Fruit fly (Drosophila melanogaster) whole organism, embryonic: ENCODE measurements around the gene RPA1.

Experiments used
- ATbp ChIP-seq: fragments of 200-800 bp; sonication (Bioruptor generic); optimal IDR thresholded peaks from 2 replicates; lab custom pipeline; 2017; ENCODE audit warnings: missing biosample characterization, mild to moderate bottlenecking, missing genetic modification characterization, missing genetic modification reagents
- Ada2b ChIP-seq: fragments of 200-800 bp; sonication (Bioruptor generic); IDR thresholded peaks from 2 replicates; pipeline ENCODE4 v1.3.6; 2022; ENCODE audit warnings: missing biosample characterization, missing genetic modification characterization
- Blimp-1 ChIP-seq: fragments of 200-800 bp; sonication (Bioruptor generic); optimal IDR thresholded peaks from 3 replicates; lab custom pipeline; 2018; ENCODE audit warnings: missing biosample characterization, missing genetic modification characterization, mild to moderate bottlenecking, moderate library complexity, missing genetic modification reagents
- CG10543 ChIP-seq: fragments of 200-800 bp; sonication (Bioruptor generic); optimal IDR thresholded peaks from 3 replicates; lab custom pipeline; 2017; ENCODE audit warnings: missing biosample characterization, mild to moderate bottlenecking, missing genetic modification characterization, moderate library complexity
- CG10979 ChIP-seq: fragments of 200-800 bp; sonication (Bioruptor generic); optimal IDR thresholded peaks from 2 replicates; lab custom pipeline; 2018; ENCODE audit warnings: missing biosample characterization, mild to moderate bottlenecking, missing genetic modification characterization, moderate library complexity
- CG11093 ChIP-seq: fragments of 200-800 bp; sonication (Bioruptor generic); IDR thresholded peaks from 3 replicates; pipeline ENCODE4 v1.3.6; 2022; ENCODE audit warnings: missing biosample characterization, missing genetic modification characterization
- CG11504 ChIP-seq: fragments of 200-800 bp; sonication (Bioruptor generic); optimal IDR thresholded peaks from 3 replicates; lab custom pipeline; 2019; ENCODE audit warnings: missing biosample characterization, mild to moderate bottlenecking, missing genetic modification characterization, moderate library complexity
- CG12071 ChIP-seq: fragments of 200-800 bp; sonication (Bioruptor generic); optimal IDR thresholded peaks from 3 replicates; lab custom pipeline; 2018; ENCODE audit warnings: missing biosample characterization, mild to moderate bottlenecking, missing genetic modification characterization
- CG12219 ChIP-seq: fragments of 200-800 bp; sonication (Bioruptor generic); optimal IDR thresholded peaks from 3 replicates; lab custom pipeline; 2018; ENCODE audit warnings: missing biosample characterization, mild to moderate bottlenecking, missing genetic modification characterization
- CG13775 ChIP-seq: fragments of 200-800 bp; sonication (Bioruptor generic); optimal IDR thresholded peaks from 3 replicates; lab custom pipeline; 2017; ENCODE audit warnings: missing biosample characterization, mild to moderate bottlenecking, missing genetic modification characterization
- CG14050 ChIP-seq: fragments of 200-800 bp; sonication (Bioruptor generic); IDR thresholded peaks from 3 replicates; pipeline ENCODE4 v1.3.6; 2022; ENCODE audit warnings: missing biosample characterization, missing genetic modification characterization
- CG1603 ChIP-seq: fragments of 200-800 bp; sonication (Bioruptor generic); optimal IDR thresholded peaks from 2 replicates; lab custom pipeline; 2019; ENCODE audit warnings: missing biosample characterization, mild to moderate bottlenecking, missing genetic modification characterization, moderate library complexity
- CG17359 ChIP-seq: fragments of 200-800 bp; sonication (Bioruptor generic); optimal IDR thresholded peaks from 3 replicates; lab custom pipeline; 2018; ENCODE audit warnings: missing biosample characterization, mild to moderate bottlenecking, missing genetic modification characterization, moderate library complexity
- CG18262 ChIP-seq: fragments of 200-800 bp; optimal IDR thresholded peaks from 3 replicates; lab custom pipeline; 2019; ENCODE audit warnings: missing biosample characterization, mild to moderate bottlenecking, missing genetic modification characterization, moderate library complexity
- CG1832 ChIP-seq: fragments of 200-800 bp; sonication (Bioruptor generic); optimal IDR thresholded peaks from 2 replicates; lab custom pipeline; 2017; ENCODE audit warnings: missing biosample characterization, mild to moderate bottlenecking, missing genetic modification characterization, inconsistent platforms
- CG2889 ChIP-seq: fragments of 200-800 bp; sonication (Bioruptor generic); IDR thresholded peaks from 3 replicates; pipeline ENCODE4 v1.3.6; 2022; ENCODE audit warnings: missing biosample characterization, missing genetic modification characterization
- CG4617 ChIP-seq: fragments of 200-800 bp; sonication (Bioruptor generic); optimal IDR thresholded peaks from 3 replicates; lab custom pipeline; 2016; ENCODE audit warnings: missing biosample characterization, missing genetic modification characterization, borderline replicate concordance
- CG8290 ChIP-seq, 3 experiments: fragments of 200-800 bp; sonication (Bioruptor generic); optimal IDR thresholded peaks; 2 replicates each; lab custom pipeline; 2016 to 2019; ENCODE audit warnings: missing biosample characterization in 3 of 3, missing genetic modification characterization in 3 of 3, mild to moderate bottlenecking in 2 of 3, moderate library complexity in 1 of 3
- CG8388 ChIP-seq: fragments of 200-800 bp; sonication (Bioruptor generic); optimal IDR thresholded peaks from 2 replicates; lab custom pipeline; 2019; ENCODE audit warnings: missing biosample characterization, mild to moderate bottlenecking, missing genetic modification characterization, moderate library complexity
- D ChIP-seq, 2 experiments: fragments of 200-800 bp in 1 of 2; fragments of >200 bp in 1 of 2; sonication (Bioruptor generic) in 1 of 2; optimal IDR thresholded peaks; 2 replicates in 1 of 2; 3 replicates in 1 of 2; lab custom pipeline; 2017; ENCODE audit warnings: mild to moderate bottlenecking in 1 of 2, missing biosample characterization in 1 of 2, missing genetic modification characterization in 1 of 2, missing genetic modification reagents in 1 of 2
- D19A ChIP-seq: fragments of 200-800 bp; optimal IDR thresholded peaks from 3 replicates; lab custom pipeline; 2019; ENCODE audit warnings: missing biosample characterization, mild to moderate bottlenecking, missing genetic modification characterization, moderate library complexity
- D19B ChIP-seq: fragments of 200-800 bp; sonication (Bioruptor generic); optimal IDR thresholded peaks from 2 replicates; lab custom pipeline; 2017; ENCODE audit warnings: missing biosample characterization, mild to moderate bottlenecking, missing genetic modification characterization
- Ets65A ChIP-seq: fragments of 200-800 bp; sonication (Bioruptor generic); peaks from one replicate; lab custom pipeline; 2016; ENCODE audit warnings: missing biosample characterization, missing genetic modification characterization
- Fer2 ChIP-seq: fragments of 200-800 bp; sonication (Bioruptor generic); optimal IDR thresholded peaks from 2 replicates; lab custom pipeline; 2018; ENCODE audit warnings: missing biosample characterization, mild to moderate bottlenecking, missing genetic modification characterization, moderate library complexity
- H2.0 ChIP-seq: fragments of 200-800 bp; sonication (Bioruptor generic); IDR thresholded peaks from 2 replicates; pipeline ENCODE4 v1.3.6; 2022; ENCODE audit warnings: missing biosample characterization, missing genetic modification characterization
- Hr3 ChIP-seq: fragments of 200-800 bp; sonication (Bioruptor generic); optimal IDR thresholded peaks from 3 replicates; lab custom pipeline; 2016; ENCODE audit warnings: missing biosample characterization, missing genetic modification characterization
- Hsf ChIP-seq: fragments of 200-800 bp; sonication (Bioruptor generic); optimal IDR thresholded peaks from 3 replicates; lab custom pipeline; 2016; ENCODE audit warnings: missing biosample characterization, missing genetic modification characterization
- NFAT ChIP-seq: fragments of 200-800 bp; sonication (Bioruptor generic); IDR thresholded peaks from 2 replicates; pipeline ENCODE4 v1.3.6; 2022; ENCODE audit warnings: missing biosample characterization, missing genetic modification characterization
- Nf-YB ChIP-seq: fragments of 200-800 bp; sonication (Bioruptor generic); optimal IDR thresholded peaks from 3 replicates; lab custom pipeline; 2019; ENCODE audit warnings: missing biosample characterization, mild to moderate bottlenecking, missing genetic modification characterization, moderate library complexity
- Oaz ChIP-seq: fragments of 200-800 bp; sonication (Bioruptor generic); IDR thresholded peaks from 2 replicates; pipeline ENCODE4 v1.3.6; 2022; ENCODE audit warnings: missing biosample characterization, missing genetic modification characterization
- Oli ChIP-seq: fragments of 200-800 bp; sonication (Bioruptor generic); optimal IDR thresholded peaks from 2 replicates; lab custom pipeline; 2018; ENCODE audit warnings: missing biosample characterization, mild to moderate bottlenecking, missing genetic modification characterization, moderate library complexity
- PHDP ChIP-seq: fragments of 200-800 bp; sonication (Bioruptor generic); optimal IDR thresholded peaks from 3 replicates; lab custom pipeline; 2018; ENCODE audit warnings: missing biosample characterization, mild to moderate bottlenecking, missing genetic modification characterization, moderate library complexity
- Trl ChIP-seq, 3 experiments: fragments of >200 bp in 2 of 3; fragments of 200-800 bp in 1 of 3; sonication (Bioruptor generic) in 1 of 3; optimal IDR thresholded peaks; 2 replicates in 1 of 3; 3 replicates in 2 of 3; lab custom pipeline; 2016 to 2017; ENCODE audit warnings: missing biosample characterization in 1 of 3, missing genetic modification characterization in 1 of 3
- Xbp1 ChIP-seq: fragments of 200-800 bp; sonication (Bioruptor generic); optimal IDR thresholded peaks from 3 replicates; lab custom pipeline; 2016; ENCODE audit warnings: missing biosample characterization, mild to moderate bottlenecking, missing genetic modification characterization
- az2 ChIP-seq: fragments of 200-800 bp; sonication (Bioruptor generic); optimal IDR thresholded peaks from 3 replicates; lab custom pipeline; 2016; ENCODE audit warnings: missing biosample characterization, missing genetic modification characterization
- bowl ChIP-seq: fragments of 200-800 bp; sonication (Bioruptor generic); IDR thresholded peaks from 2 replicates; pipeline ENCODE4 v1.3.6; 2022; ENCODE audit warnings: missing biosample characterization, missing genetic modification characterization
- chif ChIP-seq, 2 experiments: fragments of 200-800 bp; sonication (Bioruptor generic); optimal IDR thresholded peaks; 3 replicates each; lab custom pipeline; 2016; ENCODE audit warnings: missing biosample characterization in 2 of 2, missing genetic modification characterization in 2 of 2
- dmrt11E ChIP-seq: fragments of 200-800 bp; sonication (Bioruptor generic); optimal IDR thresholded peaks from 3 replicates; lab custom pipeline; 2018; ENCODE audit warnings: missing biosample characterization, mild to moderate bottlenecking, missing genetic modification characterization, moderate library complexity
- dpn ChIP-seq, 2 experiments: fragments of 200-800 bp; sonication (Bioruptor generic); optimal IDR thresholded peaks; 3 replicates each; lab custom pipeline; 2016; ENCODE audit warnings: missing biosample characterization in 2 of 2, missing genetic modification characterization in 2 of 2
- fd96Cb ChIP-seq: fragments of 200-800 bp; sonication (Bioruptor generic); optimal IDR thresholded peaks from 2 replicates; lab custom pipeline; 2018; ENCODE audit warnings: missing biosample characterization, mild to moderate bottlenecking, missing genetic modification characterization, moderate library complexity
- fu2 ChIP-seq: fragments of 200-800 bp; sonication (Bioruptor generic); optimal IDR thresholded peaks from 2 replicates; lab custom pipeline; 2016; ENCODE audit warnings: missing biosample characterization, missing genetic modification characterization
- gem ChIP-seq: fragments of 200-800 bp; sonication (Bioruptor generic); optimal IDR thresholded peaks from 2 replicates; lab custom pipeline; 2019; ENCODE audit warnings: missing biosample characterization, mild to moderate bottlenecking, missing genetic modification characterization, moderate library complexity
- hkb ChIP-seq, 2 experiments: fragments of 200-800 bp in 1 of 2; fragments of >200 bp in 1 of 2; sonication (Bioruptor generic) in 1 of 2; IDR thresholded peaks in 1 of 2; optimal IDR thresholded peaks in 1 of 2; 2 replicates each; pipeline versions ENCODE4 v1.3.6 to Lab custom; 2017 to 2022; ENCODE audit warnings: missing biosample characterization in 1 of 2, missing genetic modification characterization in 1 of 2
- org-1 ChIP-seq: fragments of 200-800 bp; sonication (Bioruptor generic); optimal IDR thresholded peaks from 2 replicates; lab custom pipeline; 2017; ENCODE audit warnings: missing biosample characterization, missing genetic modification characterization
- prd ChIP-seq, 3 experiments: fragments of >200 bp in 2 of 3; fragments of 200-800 bp in 1 of 3; sonication (Bioruptor generic) in 1 of 3; optimal IDR thresholded peaks in 2 of 3; IDR thresholded peaks in 1 of 3; 2 replicates in 2 of 3; 3 replicates in 1 of 3; pipeline versions ENCODE4 v1.3.6 to Lab custom; 2017 to 2022; ENCODE audit warnings: missing biosample characterization in 1 of 3, missing genetic modification characterization in 1 of 3
- vvl ChIP-seq: fragments of 200-800 bp; sonication (Bioruptor generic); IDR thresholded peaks from 2 replicates; pipeline ENCODE4 v1.3.6; 2022; ENCODE audit warnings: missing biosample characterization, missing genetic modification characterization
- wek ChIP-seq: fragments of 200-800 bp; sonication (Bioruptor generic); optimal IDR thresholded peaks from 3 replicates; lab custom pipeline; 2018; ENCODE audit warnings: missing biosample characterization, mild to moderate bottlenecking, missing genetic modification characterization, moderate library complexity

RPA1 gene

DNA sequence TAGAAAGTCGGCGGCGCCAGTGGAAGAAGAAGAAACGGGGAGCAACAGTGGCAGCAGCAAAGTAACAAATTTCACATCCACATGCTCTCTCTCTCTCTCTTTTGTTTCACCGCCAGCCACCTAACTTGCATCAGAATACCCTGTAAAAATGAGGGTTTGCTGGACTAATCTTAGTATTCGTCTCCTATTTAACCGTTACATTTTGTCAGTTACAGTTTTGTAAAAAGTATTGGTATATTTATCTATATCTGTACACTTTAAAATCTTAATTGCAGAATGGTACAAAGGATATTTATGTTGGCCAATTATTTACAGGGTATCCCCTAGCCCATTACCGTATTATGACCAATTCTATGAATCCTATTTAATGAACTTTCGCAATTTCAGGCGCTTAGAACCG is 30.4 kb downstream of the RPA1 start:
- TF ChIP-seq fd96Cb (tag; lab: Kevin White, UChicago) = peak; percentile 16
- peak; percentile 12 for TF ChIP-seq D19A (tag; lab: Kevin White, UChicago)
- no peak for TF ChIP-seq D (optimal IDR thresholded peaks at IDR 0.05; lab: Kevin White, UChicago)
- peak; percentile 28 for TF ChIP-seq D (GFP tag; optimal IDR thresholded peaks at IDR 0.05; lab: Kevin White, UChicago)
- TF ChIP-seq CG1603 = peak; percentile 59
- peak; percentile 86 for TF ChIP-seq D19B (GFP tag; lab: Kevin White, UChicago)
- TF ChIP-seq Oaz (GFP tag; lab: Robert Waterston, UW) = peak; percentile 42; the same call in 1 of the 2 replicates
- no peak for TF ChIP-seq fu2
- peak in 1 of 2 experiments; percentile 16 for TF ChIP-seq dpn (GFP tag; optimal IDR thresholded peaks at IDR 0.05; lab: Kevin White, UChicago)
- TF ChIP-seq az2 = peak; percentile 40
- peak in 1 of 2 experiments; percentile 23 for TF ChIP-seq Trl (optimal IDR thresholded peaks at IDR 0.05; lab: Kevin White, UChicago)
- no peak for TF ChIP-seq Trl (GFP tag; optimal IDR thresholded peaks at IDR 0.05; lab: Kevin White, UChicago)
- no peak for TF ChIP-seq CG11093 (GFP tag; lab: Robert Waterston, UW)
- TF ChIP-seq CG12071 = no peak
- peak; percentile 15 for TF ChIP-seq org-1
- TF ChIP-seq prd (optimal IDR thresholded peaks at IDR 0.05; lab: Kevin White, UChicago) = no peak
- peak; percentile 16; the same call in 1 of the 3 replicates for TF ChIP-seq prd (GFP tag; IDR thresholded peaks at IDR 0.05; lab: Robert Waterston, UW)
- TF ChIP-seq Ets65A = peak; percentile 55
- TF ChIP-seq CG10979 (tag; lab: Kevin White, UChicago) = peak; percentile 35
- no peak for TF ChIP-seq CG2889 (GFP tag; lab: Robert Waterston, UW)
- TF ChIP-seq H2.0 (GFP tag; lab: Robert Waterston, UW) = peak; percentile 26; the same call in 1 of the 2 replicates
- TF ChIP-seq CG4617 (GFP tag; lab: Kevin White, UChicago) = no peak
- TF ChIP-seq wek = no peak
- no peak for TF ChIP-seq Nf-YB (GFP tag; lab: Kevin White, UChicago)
- peak; percentile 14 for TF ChIP-seq ATbp
- peak; percentile 13 for TF ChIP-seq PHDP (tag; lab: Kevin White, UChicago)
- peak; percentile 61 for TF ChIP-seq gem (tag; lab: Kevin White, UChicago)
- no peak for TF ChIP-seq NFAT (GFP tag; lab: Robert Waterston, UW)
- peak; percentile 16 for TF ChIP-seq Oli (tag; lab: Kevin White, UChicago)
- TF ChIP-seq vvl (GFP tag; lab: Robert Waterston, UW) = 0 out of 2 replicates have a peak, but pooled peaks have one; percentile 13
- TF ChIP-seq Fer2 (tag; lab: Kevin White, UChicago) = no peak
- peak; percentile 29 for TF ChIP-seq CG18262 (tag; lab: Kevin White, UChicago)
- TF ChIP-seq CG8388 (GFP tag; lab: Kevin White, UChicago) = peak; percentile 53
- peak; percentile 31 for TF ChIP-seq CG13775
- TF ChIP-seq CG14050 (GFP tag; lab: Robert Waterston, UW) = peak; percentile 37; the same call in 1 of the 3 replicates
- TF ChIP-seq dmrt11E = peak; percentile 41
- peak; percentile 9 for TF ChIP-seq CG17359 (tag; lab: Kevin White, UChicago)
- peak; percentile 7 for TF ChIP-seq Hr3
- peak; percentile 12 for TF ChIP-seq CG12219 (GFP tag; lab: Kevin White, UChicago)
- TF ChIP-seq bowl (GFP tag; lab: Robert Waterston, UW) = no peak
- no peak for TF ChIP-seq CG8290 (GFP tag; optimal IDR thresholded peaks at IDR 0.05; lab: Kevin White, UChicago)
- peak in 1 of 2 experiments; percentile 11 for TF ChIP-seq CG8290 (tag; optimal IDR thresholded peaks at IDR 0.05; lab: Kevin White, UChicago)
- peak in 1 of 2 experiments; percentile 48 for TF ChIP-seq chif (GFP tag; optimal IDR thresholded peaks at IDR 0.05; lab: Kevin White, UChicago)
- no peak for TF ChIP-seq CG10543
- TF ChIP-seq Ada2b (GFP tag; lab: Robert Waterston, UW) = 0 out of 2 replicates have a peak, but pooled peaks have one; percentile 11
- TF ChIP-seq hkb (optimal IDR thresholded peaks at IDR 0.05; lab: Kevin White, UChicago) = no peak
- TF ChIP-seq hkb (GFP tag; IDR thresholded peaks at IDR 0.05; lab: Robert Waterston, UW) = peak; percentile 53; the same call in 1 of the 2 replicates
- TF ChIP-seq Xbp1 (GFP tag; lab: Kevin White, UChicago) = peak; percentile 35
- TF ChIP-seq Hsf (GFP tag; lab: Kevin White, UChicago) = peak; percentile 20
- TF ChIP-seq Blimp-1 (GFP tag; lab: Kevin White, UChicago) = peak; percentile 25
- TF ChIP-seq CG1832 (GFP tag; lab: Kevin White, UChicago) = peak; percentile 48
- peak; percentile 38 for TF ChIP-seq CG11504 (tag; lab: Kevin White, UChicago)
